Fruit fly (Drosophila melanogaster): Measurements from ENCODE around the gene Wee1.

- TF ChIP-seq CG14711 (tag; optimal IDR thresholded peaks at IDR 0.05): no peak
- no peak for TF ChIP-seq bab1 (GFP tag; optimal IDR thresholded peaks at IDR 0.05)
- no peak for TF ChIP-seq toe (GFP tag; optimal IDR thresholded peaks at IDR 0.05)
- no peak for TF ChIP-seq CG5204 (GFP tag; optimal IDR thresholded peaks at IDR 0.05)
- TF ChIP-seq tj (GFP tag; optimal IDR thresholded peaks at IDR 0.05): no peak
- no peak for TF ChIP-seq CG7045 (GFP tag; optimal IDR thresholded peaks at IDR 0.05)
- TF ChIP-seq kay (GFP tag; ENCODE audit: borderline replicate concordance): no peak
- TF ChIP-seq Hr96 (GFP tag; optimal IDR thresholded peaks at IDR 0.05): no peak
- TF ChIP-seq CG1620 (GFP tag; optimal IDR thresholded peaks at IDR 0.05): no peak
- TF ChIP-seq cic (GFP tag; optimal IDR thresholded peaks at IDR 0.05): no peak
- TF ChIP-seq Mnt (GFP tag; optimal IDR thresholded peaks at IDR 0.05): no peak
- TF ChIP-seq CG12768 (GFP tag; optimal IDR thresholded peaks at IDR 0.05): no peak
- no peak for TF ChIP-seq Crg-1 (GFP tag; optimal IDR thresholded peaks at IDR 0.05)
Measured at dm6 chr2L:6919850-6920660, 6.1 kb upstream of the Wee1 start, which contains the start of gene x16.
